Worm (Caenorhabditis elegans) whole organism, late embryonic: ENCODE measurements around the gene col-71.

Source experiments
- F13H6.1 ChIP-seq: sonication (generic microtip); optimal IDR thresholded peaks from 2 replicates; lab custom pipeline; 2016; ENCODE audit warnings: missing genetic modification characterization, missing compliant biosample characterization
- K09A11.1 ChIP-seq: sonication (generic microtip); optimal IDR thresholded peaks from 2 replicates; lab custom pipeline; 2017; ENCODE audit warnings: antibody characterized with exemption, mild to moderate bottlenecking, missing genetic modification characterization, missing compliant biosample characterization; ENCODE audit not compliant: insufficient read depth
- ahr-1 ChIP-seq: sonication (generic microtip); optimal IDR thresholded peaks from 2 replicates; lab custom pipeline; 2016; ENCODE audit warnings: missing genetic modification characterization, missing compliant biosample characterization
- ama-1 ChIP-seq: fragments of 150-350 bp; optimal IDR thresholded peaks from 2 replicates; lab custom pipeline; 2014
- ceh-2 ChIP-seq: sonication (generic microtip); optimal IDR thresholded peaks from 2 replicates; lab custom pipeline; 2016; ENCODE audit warnings: missing genotype, missing genetic modification characterization, missing compliant biosample characterization
- ceh-6 ChIP-seq: fragments of 200-800 bp; sonication (Bioruptor generic); optimal IDR thresholded peaks from 2 replicates; lab custom pipeline; 2018; ENCODE audit warnings: mild to moderate bottlenecking, missing genetic modification characterization, missing compliant biosample characterization
- ceh-9 ChIP-seq: sonication (generic microtip); optimal IDR thresholded peaks from 2 replicates; lab custom pipeline; 2016; ENCODE audit warnings: mild to moderate bottlenecking, missing genetic modification characterization, inconsistent platforms, missing compliant biosample characterization
- fax-1 ChIP-seq: sonication (generic microtip); optimal IDR thresholded peaks from 2 replicates; lab custom pipeline; 2016; ENCODE audit warnings: missing genotype, missing genetic modification characterization, missing compliant biosample characterization
- nhr-11 ChIP-seq: fragments of 150-350 bp; optimal IDR thresholded peaks from 2 replicates; lab custom pipeline; 2014; ENCODE audit warnings: missing biosample characterization, missing genetic modification characterization
- odd-2 ChIP-seq: sonication (generic microtip); optimal IDR thresholded peaks from 2 replicates; lab custom pipeline; 2017; ENCODE audit warnings: antibody characterized with exemption, mild to moderate bottlenecking, missing genetic modification characterization, missing compliant biosample characterization
- pha-4 ChIP-seq: fragments of 150-350 bp; optimal IDR thresholded peaks from 2 replicates; lab custom pipeline; 2018; ENCODE audit warnings: missing biosample characterization, missing genetic modification reagents, missing genetic modification characterization
- pqm-1 ChIP-seq: sonication (generic microtip); optimal IDR thresholded peaks from 2 replicates; lab custom pipeline; 2016; ENCODE audit warnings: missing genetic modification characterization, missing compliant biosample characterization
- tbx-2 ChIP-seq: sonication (generic microtip); optimal IDR thresholded peaks from 2 replicates; lab custom pipeline; 2016; ENCODE audit warnings: missing genetic modification characterization, missing compliant biosample characterization

DNA sequence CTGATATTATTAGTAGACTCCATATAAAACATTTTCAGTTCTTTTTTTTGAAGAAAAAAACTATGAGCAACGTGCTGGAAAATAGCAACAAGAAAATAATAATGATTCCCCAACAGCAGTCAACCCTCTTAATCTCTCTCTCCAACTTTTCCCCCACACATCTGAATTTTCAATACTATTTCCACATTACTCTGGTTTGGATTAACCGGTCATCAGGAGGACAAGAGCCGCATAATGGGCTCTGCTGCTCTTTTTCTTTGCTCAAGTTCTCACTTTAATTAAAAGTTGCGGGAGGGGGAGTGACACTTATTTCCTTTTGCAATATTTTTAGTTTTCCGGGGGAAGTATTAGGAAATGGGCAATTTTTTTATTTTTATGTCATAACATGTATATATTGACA, 25.1 kb upstream of the col-71 start:
- TF ChIP-seq K09A11.1: no peak
- no peak for TF ChIP-seq ama-1 (lab: Kevin White, UChicago)
- no peak for TF ChIP-seq nhr-11 (tag; lab: Kevin White, UChicago)
- TF ChIP-seq tbx-2 (tag; lab: Kevin White, UChicago): no peak
- TF ChIP-seq fax-1 (tag; lab: Kevin White, UChicago): no peak
- TF ChIP-seq ahr-1 (tag; lab: Kevin White, UChicago): no peak
- TF ChIP-seq pha-4 (tag; lab: Kevin White, UChicago): no peak
- no peak for TF ChIP-seq ceh-6
- no peak for TF ChIP-seq ceh-9 (tag; lab: Kevin White, UChicago)
- no peak for TF ChIP-seq ceh-2 (tag; lab: Kevin White, UChicago)
- TF ChIP-seq odd-2 (tag; lab: Kevin White, UChicago): no peak
- no peak for TF ChIP-seq F13H6.1
- TF ChIP-seq pqm-1 (tag; lab: Kevin White, UChicago): no peak
